Worm (Caenorhabditis elegans) whole organism, mixed stage, embryonic: ENCODE data around the gene fbxb-7.
"Not testable (repeated sequence)": the region's sequence is repeated elsewhere in the genome, so short reads cannot be mapped to it uniquely, and the experiment has no call there.

Source experiments
- M03D4.4 ChIP-seq: sonication (generic microtip); optimal IDR thresholded peaks from 2 replicates; lab custom pipeline; 2017; ENCODE audit warnings: mild to moderate bottlenecking, missing genetic modification characterization, missing compliant biosample characterization
- bed-3 ChIP-seq: fragments of 200-800 bp; sonication (Bioruptor generic); optimal IDR thresholded peaks from 3 replicates; lab custom pipeline; 2018; ENCODE audit warnings: mild to moderate bottlenecking, missing genetic modification characterization, moderate library complexity, missing compliant biosample characterization
- blmp-1 ChIP-seq: fragments of 150-350 bp; optimal IDR thresholded peaks from 2 replicates; lab custom pipeline; 2014; ENCODE audit warnings: missing biosample characterization, missing genetic modification characterization
- ceh-39 ChIP-seq: fragments of 150-350 bp; optimal IDR thresholded peaks from 2 replicates; lab custom pipeline; 2014; ENCODE audit warnings: missing biosample characterization, missing genetic modification characterization
- ceh-43 ChIP-seq: fragments of 200-800 bp; sonication (Bioruptor generic); optimal IDR thresholded peaks from 2 replicates; lab custom pipeline; 2018; ENCODE audit warnings: mild to moderate bottlenecking, missing genetic modification characterization, moderate library complexity, missing compliant biosample characterization
- ceh-83 ChIP-seq: fragments of 200-800 bp; sonication (Bioruptor generic); optimal IDR thresholded peaks from 2 replicates; lab custom pipeline; 2018; ENCODE audit warnings: mild to moderate bottlenecking, missing genetic modification characterization, missing compliant biosample characterization
- ces-1 ChIP-seq: fragments of 150-350 bp; optimal IDR thresholded peaks from 2 replicates; lab custom pipeline; 2014; ENCODE audit warnings: missing biosample characterization, missing genetic modification reagents, missing genetic modification characterization
- cnd-1 ChIP-seq: fragments of 200-800 bp; sonication (Bioruptor generic); optimal IDR thresholded peaks from 2 replicates; lab custom pipeline; 2018; ENCODE audit warnings: mild to moderate bottlenecking, missing genetic modification characterization, missing compliant biosample characterization
- drap-1 ChIP-seq: fragments of 200-800 bp; sonication (Bioruptor generic); optimal IDR thresholded peaks from 3 replicates; lab custom pipeline; 2018; ENCODE audit warnings: mild to moderate bottlenecking, missing genetic modification characterization, missing compliant biosample characterization
- elt-3 ChIP-seq: fragments of 150-350 bp; optimal IDR thresholded peaks from 2 replicates; lab custom pipeline; 2014; ENCODE audit warnings: missing biosample characterization, missing genetic modification characterization
- flh-1 ChIP-seq: fragments of 200-800 bp; sonication (Bioruptor generic); optimal IDR thresholded peaks from 2 replicates; lab custom pipeline; 2018; ENCODE audit warnings: mild to moderate bottlenecking, missing genetic modification characterization, moderate library complexity, missing compliant biosample characterization
- ham-2 ChIP-seq: fragments of 200-800 bp; sonication (Bioruptor generic); optimal IDR thresholded peaks from 2 replicates; lab custom pipeline; 2018; ENCODE audit warnings: mild to moderate bottlenecking, missing genetic modification characterization, missing compliant biosample characterization
- hlh-1 ChIP-seq: fragments of 150-350 bp; optimal IDR thresholded peaks from 2 replicates; lab custom pipeline; 2014; ENCODE audit warnings: missing biosample characterization, missing genetic modification reagents, missing genetic modification characterization
- lin-32 ChIP-seq: fragments of 200-800 bp; sonication (Bioruptor generic); optimal IDR thresholded peaks from 2 replicates; lab custom pipeline; 2018; ENCODE audit warnings: mild to moderate bottlenecking, missing genetic modification characterization, missing compliant biosample characterization
- lsy-2 ChIP-seq: fragments of 150-350 bp; optimal IDR thresholded peaks from 2 replicates; lab custom pipeline; 2014; ENCODE audit warnings: missing biosample characterization, missing genetic modification characterization
- mab-5 ChIP-seq: fragments of 150-350 bp; optimal IDR thresholded peaks from 2 replicates; lab custom pipeline; 2014; ENCODE audit warnings: missing biosample characterization, missing genetic modification characterization
- nhr-2 ChIP-seq: fragments of 150-350 bp; optimal IDR thresholded peaks from 2 replicates; lab custom pipeline; 2014; ENCODE audit warnings: missing biosample characterization, missing genetic modification characterization
- nhr-237 ChIP-seq: fragments of 150-350 bp; optimal IDR thresholded peaks from 2 replicates; lab custom pipeline; 2014; ENCODE audit warnings: missing biosample characterization, missing genetic modification characterization
- nhr-28 ChIP-seq: fragments of 150-350 bp; optimal IDR thresholded peaks from 2 replicates; lab custom pipeline; 2014; ENCODE audit warnings: missing biosample characterization, missing genetic modification characterization
- nhr-76 ChIP-seq: sonication (generic microtip); optimal IDR thresholded peaks from 2 replicates; lab custom pipeline; 2017; ENCODE audit warnings: missing biosample characterization, missing genetic modification characterization
- pha-4 ChIP-seq: fragments of 150-350 bp; optimal IDR thresholded peaks from 2 replicates; lab custom pipeline; 2018; ENCODE audit warnings: missing biosample characterization, missing genetic modification reagents, missing genetic modification characterization
- snpc-4 ChIP-seq: fragments of 150-350 bp; optimal IDR thresholded peaks from 2 replicates; lab custom pipeline; 2014; ENCODE audit warnings: missing biosample characterization, missing genetic modification characterization
- sptf-1 ChIP-seq: sonication (generic microtip); optimal IDR thresholded peaks from 2 replicates; lab custom pipeline; 2017; ENCODE audit warnings: mild to moderate bottlenecking, missing genetic modification characterization, moderate library complexity, missing compliant biosample characterization
- tbx-8 ChIP-seq: fragments of 200-800 bp; sonication (Bioruptor generic); optimal IDR thresholded peaks from 2 replicates; lab custom pipeline; 2018; ENCODE audit warnings: mild to moderate bottlenecking, missing genetic modification characterization, moderate library complexity, missing compliant biosample characterization
- ztf-11 ChIP-seq: fragments of 150-350 bp; optimal IDR thresholded peaks from 2 replicates; lab custom pipeline; 2014; ENCODE audit warnings: missing biosample characterization, missing genetic modification characterization

Gene fbxb-7

DNA sequence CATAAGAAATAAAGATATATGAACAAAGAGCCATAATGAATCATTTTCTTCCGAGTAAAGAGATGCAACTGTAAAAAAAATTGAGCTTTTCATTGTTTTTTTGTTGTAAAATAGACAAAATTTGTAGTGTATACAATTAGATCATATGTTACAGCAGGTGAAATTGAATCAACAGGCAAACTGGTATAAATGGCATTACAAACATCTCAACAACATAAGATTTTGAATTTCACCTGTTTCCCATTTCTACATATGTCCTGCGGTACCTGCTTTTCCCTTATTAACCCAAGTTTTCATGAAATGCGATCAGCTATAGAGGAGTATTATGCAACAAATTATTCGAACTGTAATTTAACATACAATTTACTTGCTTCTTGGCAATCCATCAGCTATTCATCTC, 18.2 kb downstream of the fbxb-7 start, which contains the start of gene srh-120:
srh-120 (plus strand) TSS at position 301 of the 400 bp plus-strand sequence.
- TF ChIP-seq mab-5 (tag; lab: Kevin White, UChicago) (no peak), lsy-2 (tag; lab: Kevin White, UChicago) (no peak), hlh-1 (tag; lab: Kevin White, UChicago) (no peak), ceh-83 (GFP tag; lab: Kevin White, UChicago) (no peak), drap-1 (GFP tag; lab: Kevin White, UChicago) (no peak), elt-3 (no peak), bed-3 (GFP tag; lab: Kevin White, UChicago) (no peak), nhr-76 (tag; lab: Kevin White, UChicago) (no peak), snpc-4 (tag; lab: Kevin White, UChicago) (no peak), nhr-28 (tag; lab: Kevin White, UChicago) (no peak), cnd-1 (no peak), flh-1 (GFP tag; lab: Kevin White, UChicago) (no peak), nhr-2 (tag; lab: Kevin White, UChicago) (no peak), ham-2 (GFP tag; lab: Kevin White, UChicago) (no peak), ceh-43 (GFP tag; lab: Kevin White, UChicago) (no peak)

- not testable (repeated sequence) for TF ChIP-seq drap-1 (GFP tag; lab: Kevin White, UChicago); blmp-1; ztf-11 (tag; lab: Kevin White, UChicago)
Measured at ce11 chrV:17409955-17410354, 32.7 kb downstream of the fbxb-7 start, which contains the start of gene srh-132. Gene srh-132 (plus strand): TSS chrV:17410255.

ce11 chrV:17414951-17415350, 37.7 kb downstream of the fbxb-7 start, which contains the start of gene T27C5.12:
Gene T27C5.12 (plus strand): TSS chrV:17415251.
- TF ChIP-seq nhr-28 (tag; lab: Kevin White, UChicago) (no peak), pha-4 (tag; lab: Kevin White, UChicago) (no peak), drap-1 (GFP tag; lab: Kevin White, UChicago) (no peak), ceh-39 (tag; lab: Kevin White, UChicago) (no peak), tbx-8 (GFP tag; lab: Kevin White, UChicago) (no peak), lsy-2 (tag; lab: Kevin White, UChicago) (no peak), ces-1 (GFP tag; lab: Kevin White, UChicago) (no peak), nhr-2 (tag; lab: Kevin White, UChicago) (no peak), ceh-43 (GFP tag; lab: Kevin White, UChicago) (no peak), mab-5 (tag; lab: Kevin White, UChicago) (no peak), lin-32 (GFP tag; lab: Kevin White, UChicago) (no peak), nhr-237 (tag; lab: Kevin White, UChicago) (no peak), hlh-1 (tag; lab: Kevin White, UChicago) (no peak)

DNA sequence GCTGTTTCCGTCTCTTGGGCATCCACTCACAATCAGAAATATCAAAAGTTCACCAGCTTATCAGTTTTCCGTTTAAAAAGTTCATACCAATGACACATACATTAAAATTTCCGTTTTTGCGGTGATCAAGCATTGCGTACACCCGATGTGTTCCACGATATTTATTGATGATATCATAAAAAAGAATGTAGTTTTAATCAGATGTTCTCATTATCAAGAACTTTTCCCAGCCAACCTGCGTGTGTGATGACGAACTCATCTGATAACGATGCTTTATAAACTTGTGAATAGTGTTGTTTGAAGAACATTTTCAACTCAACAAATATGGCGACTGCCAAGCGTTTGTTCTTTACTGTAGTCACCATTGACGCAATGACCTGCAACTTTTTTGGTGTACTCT, 39.6 kb downstream of the fbxb-7 start, which contains the start of gene clc-21:
clc-21 (plus strand) TSS at position 301 of the 400 bp plus-strand sequence.
- TF ChIP-seq flh-1 (GFP tag; lab: Kevin White, UChicago), result no peak
- no peak for TF ChIP-seq sptf-1
- TF ChIP-seq bed-3 (GFP tag; lab: Kevin White, UChicago), result no peak
- no peak for TF ChIP-seq M03D4.4 (tag; lab: Kevin White, UChicago)
